Fruit fly (Drosophila melanogaster) whole organism, prepupa: Measurements from ENCODE around the gene CG14054.

Experiments
- CG11762 ChIP-seq: fragments of 200-800 bp; sonication (Bioruptor generic); optimal IDR thresholded peaks from 3 replicates; lab custom pipeline; 2016; ENCODE audit warnings: missing biosample characterization, missing genetic modification characterization; ENCODE audit not compliant: insufficient read depth
- CG31627 ChIP-seq: fragments of 200-800 bp; sonication (Bioruptor generic); optimal IDR thresholded peaks from 3 replicates; lab custom pipeline; 2016; ENCODE audit warnings: missing biosample characterization, missing genetic modification characterization
- CG3919 ChIP-seq: fragments of 200-800 bp; sonication (Bioruptor generic); optimal IDR thresholded peaks from 3 replicates; lab custom pipeline; 2016; ENCODE audit warnings: missing biosample characterization, missing genetic modification characterization
- CG8319 ChIP-seq: fragments of 200-800 bp; sonication (Bioruptor generic); optimal IDR thresholded peaks from 3 replicates; lab custom pipeline; 2016; ENCODE audit warnings: missing biosample characterization, missing genetic modification characterization
- CG8632 ChIP-seq: fragments of 200-800 bp; sonication (Bioruptor generic); optimal IDR thresholded peaks from 3 replicates; lab custom pipeline; 2016; ENCODE audit warnings: missing biosample characterization, missing genetic modification characterization
- Eip75B ChIP-seq: fragments of 200-800 bp; sonication (Bioruptor generic); optimal IDR thresholded peaks from 3 replicates; lab custom pipeline; 2016; ENCODE audit warnings: missing biosample characterization, missing genetic modification characterization
- Eip93F ChIP-seq: fragments of 200-800 bp; sonication (Bioruptor generic); optimal IDR thresholded peaks from 2 replicates; lab custom pipeline; 2016; ENCODE audit warnings: missing biosample characterization, mild to moderate bottlenecking, missing genetic modification characterization
- Gug ChIP-seq: fragments of 200-800 bp; sonication (Bioruptor generic); IDR thresholded peaks from 2 replicates; pipeline ENCODE4 v1.3.6; 2022; ENCODE audit warnings: missing biosample characterization, missing genetic modification characterization
- Smox ChIP-seq: fragments of 200-800 bp; sonication (Bioruptor generic); optimal IDR thresholded peaks from 3 replicates; lab custom pipeline; 2016; ENCODE audit warnings: missing biosample characterization, missing genetic modification characterization
- achi ChIP-seq: fragments of 200-800 bp; sonication (Bioruptor generic); optimal IDR thresholded peaks from 3 replicates; lab custom pipeline; 2016; ENCODE audit warnings: missing biosample characterization, missing genetic modification characterization
- acj6 ChIP-seq: fragments of 200-800 bp; sonication (Bioruptor generic); optimal IDR thresholded peaks from 3 replicates; lab custom pipeline; 2016; ENCODE audit warnings: missing biosample characterization, missing genetic modification characterization
- fd59A ChIP-seq: fragments of 200-800 bp; sonication (Bioruptor generic); optimal IDR thresholded peaks from 2 replicates; lab custom pipeline; 2017; ENCODE audit warnings: missing biosample characterization, mild to moderate bottlenecking, missing genetic modification characterization, missing genetic modification reagents
- topi ChIP-seq: fragments of 200-800 bp; sonication (Bioruptor generic); optimal IDR thresholded peaks from 3 replicates; lab custom pipeline; 2016; ENCODE audit warnings: missing biosample characterization, missing genetic modification characterization

DNA sequence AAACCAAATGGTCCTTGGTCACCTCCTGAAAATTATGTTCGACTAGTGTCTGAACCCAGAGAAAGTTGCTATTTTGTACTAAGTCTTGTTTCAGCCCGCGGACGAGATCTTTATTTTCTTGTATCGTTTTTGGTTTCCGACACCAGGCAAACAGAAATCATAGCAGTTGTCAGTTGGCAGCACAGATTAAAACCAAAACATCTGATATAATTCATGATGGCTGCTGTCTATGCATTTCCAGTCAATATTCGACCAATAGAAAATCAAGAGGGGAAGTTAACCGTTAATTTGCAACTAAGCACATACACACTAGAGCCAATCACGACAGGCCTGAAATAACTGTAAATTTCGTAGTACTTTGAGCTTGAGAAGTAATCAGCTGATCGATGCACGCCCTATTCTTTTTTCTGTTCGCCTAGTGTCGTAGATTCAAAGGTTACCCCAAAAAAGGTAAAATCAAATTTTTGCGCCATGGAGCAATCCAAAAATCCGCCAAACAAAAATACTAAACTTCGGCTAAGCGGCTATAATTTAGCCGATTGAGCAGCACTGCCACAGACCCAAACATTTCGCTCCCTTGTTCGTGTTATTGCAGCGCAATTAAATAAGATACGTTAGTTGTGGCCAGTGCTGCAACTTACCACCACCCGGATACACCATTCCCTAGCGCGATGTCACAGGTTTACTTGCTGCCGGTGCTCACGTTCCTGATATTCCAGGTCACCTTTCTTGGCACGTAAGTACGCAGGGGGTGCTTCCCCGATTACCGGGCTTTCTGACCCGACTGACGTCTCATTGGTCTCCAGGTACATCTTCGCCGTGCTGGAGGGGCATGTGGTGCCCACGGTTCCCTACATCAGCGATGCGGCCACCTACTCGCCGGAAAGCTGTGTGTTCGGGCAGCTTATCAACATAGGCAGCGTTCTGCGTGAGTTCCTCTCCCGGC, 10.5 kb upstream of the CG14054 start, which contains the start of gene CG4025:
- TF ChIP-seq Eip93F (GFP tag; lab: Kevin White, UChicago): no peak
- no peak for TF ChIP-seq fd59A
- TF ChIP-seq achi (GFP tag; lab: Kevin White, UChicago): no peak
- no peak for TF ChIP-seq Eip75B
- TF ChIP-seq CG8319: no peak
- no peak for TF ChIP-seq Smox (GFP tag; lab: Kevin White, UChicago)
- no peak for TF ChIP-seq topi (GFP tag; lab: Kevin White, UChicago)
- no peak for TF ChIP-seq CG3919
- no peak for TF ChIP-seq CG31627 (GFP tag; lab: Kevin White, UChicago)
- no peak for TF ChIP-seq CG8632
- TF ChIP-seq CG11762: no peak
- TF ChIP-seq Gug (GFP tag; lab: Robert Waterston, UW): no peak
- TF ChIP-seq acj6 (GFP tag; lab: Kevin White, UChicago): no peak
